Worm (Caenorhabditis elegans): Measurements from ENCODE around the gene syx-18.

The syx-18 gene

ce11 chrV:6681501-6681900 is 26.3 kb upstream of the syx-18 start, which contains the start of gene egl-46:
egl-46 (minus strand) TSS chrV:6681573.
- TF ChIP-seq dao-5 (tag; optimal IDR thresholded peaks at IDR 0.05) (no peak), him-1 (tag; optimal IDR thresholded peaks at IDR 0.05) (no peak), W03F9.2 (tag; optimal IDR thresholded peaks at IDR 0.05) (no peak)

ce11 chrV:6676158-6676849 is 21.1 kb upstream of the syx-18 start, which contains the start of gene cest-34:
cest-34 (plus strand) TSS chrV:6676799.
- TF ChIP-seq dao-5 (tag; optimal IDR thresholded peaks at IDR 0.05), result no peak
- TF ChIP-seq him-1 (tag; optimal IDR thresholded peaks at IDR 0.05), result no peak
- no peak for TF ChIP-seq W03F9.2 (tag; optimal IDR thresholded peaks at IDR 0.05)

- no peak for TF ChIP-seq W03F9.2 (tag; optimal IDR thresholded peaks at IDR 0.05)
- no peak for TF ChIP-seq him-1 (tag; optimal IDR thresholded peaks at IDR 0.05)
- no peak for TF ChIP-seq dao-5 (tag; optimal IDR thresholded peaks at IDR 0.05)
Observed at ce11 chrV:6673967-6674366, 18.7 kb upstream of the syx-18 start, which contains the start of gene cest-31. cest-31 (plus strand) TSS chrV:6674267.

ce11 chrV:6669520-6669919 is 14.3 kb upstream of the syx-18 start, which contains the start of gene cest-28:
cest-28 (plus strand) TSS chrV:6669820.
- no peak for TF ChIP-seq W03F9.2 (tag; optimal IDR thresholded peaks at IDR 0.05)
- no peak for TF ChIP-seq dao-5 (tag; optimal IDR thresholded peaks at IDR 0.05)
- TF ChIP-seq him-1 (tag; optimal IDR thresholded peaks at IDR 0.05), result no peak

- TF ChIP-seq dao-5 (tag; optimal IDR thresholded peaks at IDR 0.05) (no peak), him-1 (tag; optimal IDR thresholded peaks at IDR 0.05) (no peak), W03F9.2 (tag; optimal IDR thresholded peaks at IDR 0.05) (no peak)
Observed at ce11 chrV:6668741-6669140, 13.5 kb upstream of the syx-18 start, which contains the start of gene str-180. str-180 (minus strand) TSS chrV:6668841.

- TF ChIP-seq him-1 (tag; optimal IDR thresholded peaks at IDR 0.05) (no peak), dao-5 (tag; optimal IDR thresholded peaks at IDR 0.05) (no peak), W03F9.2 (tag; optimal IDR thresholded peaks at IDR 0.05) (no peak)
Observed at ce11 chrV:6666557-6666956, 11.3 kb upstream of the syx-18 start.

ce11 chrV:6665751-6666150 is 10.5 kb upstream of the syx-18 start, which contains the start of gene pmp-5:
pmp-5 (minus strand) TSS chrV:6665813.
- TF ChIP-seq him-1 (tag; optimal IDR thresholded peaks at IDR 0.05) (no peak), dao-5 (tag; optimal IDR thresholded peaks at IDR 0.05) (no peak), W03F9.2 (tag; optimal IDR thresholded peaks at IDR 0.05) (no peak)

- TF ChIP-seq dao-5 (tag; optimal IDR thresholded peaks at IDR 0.05) (no peak), W03F9.2 (tag; optimal IDR thresholded peaks at IDR 0.05) (no peak), him-1 (tag; optimal IDR thresholded peaks at IDR 0.05) (no peak)
Observed at ce11 chrV:6662505-6662904, 7.3 kb upstream of the syx-18 start.

- TF ChIP-seq him-1 (tag; optimal IDR thresholded peaks at IDR 0.05) (no peak), dao-5 (tag; optimal IDR thresholded peaks at IDR 0.05) (no peak), W03F9.2 (tag; optimal IDR thresholded peaks at IDR 0.05) (no peak)
Observed at ce11 chrV:6661658-6662057, 6.4 kb upstream of the syx-18 start.

- no peak for TF ChIP-seq him-1 (tag; optimal IDR thresholded peaks at IDR 0.05)
- TF ChIP-seq dao-5 (tag; optimal IDR thresholded peaks at IDR 0.05), result no peak
- no peak for TF ChIP-seq W03F9.2 (tag; optimal IDR thresholded peaks at IDR 0.05)
Observed at ce11 chrV:6659533-6659932, 4.3 kb upstream of the syx-18 start.

ce11 chrV:6658765-6659164 is 3.5 kb upstream of the syx-18 start:
- TF ChIP-seq him-1 (tag; optimal IDR thresholded peaks at IDR 0.05) (peak; percentile 76), W03F9.2 (tag; optimal IDR thresholded peaks at IDR 0.05) (no peak)

- TF ChIP-seq dao-5 (tag; optimal IDR thresholded peaks at IDR 0.05), result no peak
- TF ChIP-seq him-1 (tag; optimal IDR thresholded peaks at IDR 0.05), result no peak
- no peak for TF ChIP-seq W03F9.2 (tag; optimal IDR thresholded peaks at IDR 0.05)
Observed at ce11 chrV:6657532-6658259, 2.4 kb upstream of the syx-18 start.

ce11 chrV:6656451-6657115 is 1.3 kb upstream of the syx-18 start, which contains the start of gene snb-1:
snb-1 (minus strand) TSS chrV:6656501.
- TF ChIP-seq dao-5 (tag; optimal IDR thresholded peaks at IDR 0.05), result no peak
- TF ChIP-seq W03F9.2 (tag; optimal IDR thresholded peaks at IDR 0.05), result peak; percentile 75
- no peak for TF ChIP-seq him-1 (tag; optimal IDR thresholded peaks at IDR 0.05)

- TF ChIP-seq dao-5 (tag; optimal IDR thresholded peaks at IDR 0.05) (no peak), him-1 (tag; optimal IDR thresholded peaks at IDR 0.05) (no peak), W03F9.2 (tag; optimal IDR thresholded peaks at IDR 0.05) (no peak)
Observed at ce11 chrV:6652051-6652450, 3.2 kb downstream of the syx-18 start, which contains the start of gene T10H9.8. T10H9.8 (plus strand) TSS chrV:6652351.

Data from whole organism, L4/young adult.